Fruit fly (Drosophila melanogaster): ENCODE results near the gene CG43861.

DNA sequence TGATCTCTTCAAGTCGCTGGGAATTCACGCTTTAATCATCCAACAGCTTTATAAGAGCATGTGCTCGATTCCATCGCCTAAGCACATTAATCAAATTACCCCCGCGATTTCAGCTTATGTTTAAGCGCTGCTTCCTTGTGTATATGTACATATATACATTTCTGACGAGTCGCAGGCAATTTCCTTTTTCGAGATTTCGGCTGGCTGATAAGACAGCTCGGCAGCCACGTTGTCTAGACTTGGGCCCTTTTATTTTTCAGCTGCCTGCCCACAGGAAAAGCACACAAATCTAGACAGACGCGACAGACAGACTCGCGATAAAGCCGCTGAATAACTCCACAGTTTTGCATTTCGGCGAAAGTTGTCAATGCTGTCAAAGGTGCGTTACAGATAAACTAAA lies 74.6 kb downstream of the CG43861 start:
- TF ChIP-seq Mad (GFP tag; optimal IDR thresholded peaks at IDR 0.05) = no peak
- no peak for TF ChIP-seq Hr39 (optimal IDR thresholded peaks at IDR 0.05)
- TF ChIP-seq GATAe (GFP tag; conservative IDR thresholded peaks at IDR 0.05) = no peak
- TF ChIP-seq CG18764 (GFP tag; optimal IDR thresholded peaks at IDR 0.05) = no peak
- no peak for TF ChIP-seq Elba2 (GFP tag; optimal IDR thresholded peaks at IDR 0.05)
- TF ChIP-seq gcm (GFP tag; optimal IDR thresholded peaks at IDR 0.05) = no peak
- no peak for TF ChIP-seq tx (GFP tag; optimal IDR thresholded peaks at IDR 0.05)
- no peak for TF ChIP-seq CG12744 (GFP tag; optimal IDR thresholded peaks at IDR 0.05)
- TF ChIP-seq CG10209 (GFP tag; optimal IDR thresholded peaks at IDR 0.05) = no peak
- no peak for TF ChIP-seq odd (GFP tag; optimal IDR thresholded peaks at IDR 0.05)
- no peak for TF ChIP-seq zfh1 (GFP tag; IDR thresholded peaks at IDR 0.05)
- no peak for TF ChIP-seq CG7963 (GFP tag; IDR thresholded peaks at IDR 0.05; ENCODE audit: partially characterized antibody)
- no peak for TF ChIP-seq CG13424 (tag; optimal IDR thresholded peaks at IDR 0.05)
- TF ChIP-seq exex (tag; optimal IDR thresholded peaks at IDR 0.05) = no peak

Data from whole organism, embryonic.